Worm (Caenorhabditis elegans): Measurements from ENCODE around the gene F57G4.1.

ce11 chrV:17658824-17659223, 35.5 kb downstream of the F57G4.1 start:
- TF ChIP-seq pqm-1 (tag; optimal IDR thresholded peaks at IDR 0.05) (no peak), ztf-16 (tag; optimal IDR thresholded peaks at IDR 0.05) (no peak), ceh-6 (GFP tag; optimal IDR thresholded peaks at IDR 0.05) (no peak), fax-1 (tag; optimal IDR thresholded peaks at IDR 0.05) (no peak), fkh-6 (tag; optimal IDR thresholded peaks at IDR 0.05) (no peak)
